Fruit fly (Drosophila melanogaster) whole organism, embryonic: ENCODE data around the gene Sdic1.

Experiments used
- Ada2b ChIP-seq: fragments of 200-800 bp; sonication (Bioruptor generic); IDR thresholded peaks from 2 replicates; pipeline ENCODE4 v1.3.6; 2022; ENCODE audit warnings: missing biosample characterization, missing genetic modification characterization
- Antp ChIP-seq: fragments of 200-800 bp; sonication (Bioruptor generic); optimal IDR thresholded peaks from 3 replicates; lab custom pipeline; 2016; ENCODE audit warnings: missing biosample characterization, missing genetic modification characterization
- Atf6 ChIP-seq: fragments of 200-800 bp; sonication (Bioruptor generic); IDR thresholded peaks from 2 replicates; pipeline ENCODE4 v1.3.6; 2022; ENCODE audit warnings: missing biosample characterization, missing genetic modification characterization
- CG11560 ChIP-seq: fragments of 200-800 bp; sonication (Bioruptor generic); IDR thresholded peaks from 3 replicates; pipeline ENCODE4 v1.3.6; 2022; ENCODE audit warnings: missing biosample characterization, missing genetic modification characterization
- CG14014 ChIP-seq: fragments of 200-800 bp; sonication (Bioruptor generic); IDR thresholded peaks from 2 replicates; pipeline ENCODE4 v1.3.6; 2022; ENCODE audit warnings: missing biosample characterization, missing genetic modification characterization
- CG14860 ChIP-seq: fragments of 200-800 bp; sonication (Bioruptor generic); IDR thresholded peaks from 3 replicates; pipeline ENCODE4 v1.3.6; 2022; ENCODE audit warnings: missing biosample characterization, missing genetic modification characterization; ENCODE audit not compliant: partially characterized antibody
- CG15011 ChIP-seq: fragments of 200-800 bp; sonication (Bioruptor generic); optimal IDR thresholded peaks from 3 replicates; lab custom pipeline; 2018; ENCODE audit warnings: missing biosample characterization, mild to moderate bottlenecking, missing genetic modification characterization
- CG17186 ChIP-seq: fragments of 200-800 bp; sonication (Bioruptor generic); optimal IDR thresholded peaks from 3 replicates; lab custom pipeline; 2017; ENCODE audit warnings: missing biosample characterization, missing genetic modification reagents, missing genetic modification characterization
- CG17802 ChIP-seq: fragments of 200-800 bp; sonication (Bioruptor generic); optimal IDR thresholded peaks from 2 replicates; lab custom pipeline; 2018; ENCODE audit warnings: missing biosample characterization, mild to moderate bottlenecking, missing genetic modification characterization, moderate library complexity
- CG18262 ChIP-seq: fragments of 200-800 bp; optimal IDR thresholded peaks from 3 replicates; lab custom pipeline; 2019; ENCODE audit warnings: missing biosample characterization, mild to moderate bottlenecking, missing genetic modification characterization, moderate library complexity
- CG2129 ChIP-seq: fragments of 200-800 bp; sonication (Bioruptor generic); IDR thresholded peaks from 2 replicates; pipeline ENCODE4 v1.3.6; 2022; ENCODE audit warnings: missing biosample characterization, missing genetic modification characterization; ENCODE audit not compliant: partially characterized antibody
- CG2202 ChIP-seq: fragments of 200-800 bp; sonication (Bioruptor generic); optimal IDR thresholded peaks from 2 replicates; lab custom pipeline; 2018; ENCODE audit warnings: missing biosample characterization, mild to moderate bottlenecking, missing genetic modification characterization
- CG2875 ChIP-seq: fragments of 200-800 bp; sonication (Bioruptor generic); optimal IDR thresholded peaks from 2 replicates; lab custom pipeline; 2017; ENCODE audit warnings: missing biosample characterization, mild to moderate bottlenecking, missing genetic modification characterization, missing genetic modification reagents
- CG34224 ChIP-seq: fragments of 200-800 bp; sonication (Bioruptor generic); IDR thresholded peaks from 3 replicates; pipeline ENCODE4 v1.3.6; 2022; ENCODE audit warnings: missing biosample characterization, missing genetic modification characterization; ENCODE audit not compliant: partially characterized antibody
- CG4424 ChIP-seq: fragments of 200-800 bp; sonication (Bioruptor generic); optimal IDR thresholded peaks from 3 replicates; lab custom pipeline; 2016; ENCODE audit warnings: missing biosample characterization, missing genetic modification characterization
- CG5953 ChIP-seq: fragments of 200-800 bp; sonication (Bioruptor generic); IDR thresholded peaks from 2 replicates; pipeline ENCODE4 v1.3.6; 2022; ENCODE audit warnings: missing biosample characterization, missing genetic modification characterization
- CG6272 ChIP-seq: fragments of 200-800 bp; sonication (Bioruptor generic); IDR thresholded peaks from 2 replicates; pipeline ENCODE4 v1.3.6; 2022; ENCODE audit warnings: missing biosample characterization, missing genetic modification characterization
- Chrac-16 ChIP-seq: fragments of 200-800 bp; sonication (Bioruptor generic); optimal IDR thresholded peaks from 3 replicates; lab custom pipeline; 2016; ENCODE audit warnings: missing biosample characterization, missing genetic modification characterization
- D19A ChIP-seq: fragments of 200-800 bp; optimal IDR thresholded peaks from 3 replicates; lab custom pipeline; 2019; ENCODE audit warnings: missing biosample characterization, mild to moderate bottlenecking, missing genetic modification characterization, moderate library complexity
- Dip2 ChIP-seq: fragments of 200-800 bp; sonication (Bioruptor generic); IDR thresholded peaks from 2 replicates; pipeline ENCODE4 v1.3.6; 2022; ENCODE audit warnings: missing biosample characterization, missing genetic modification characterization
- Dll ChIP-seq: fragments of 200-800 bp; sonication (Bioruptor generic); IDR thresholded peaks from 4 replicates; pipeline ENCODE4 v1.3.6; 2022; ENCODE audit warnings: missing biosample characterization, missing genetic modification characterization; ENCODE audit not compliant: partially characterized antibody
- Fer3 ChIP-seq: fragments of 200-800 bp; sonication (Bioruptor generic); optimal IDR thresholded peaks from 2 replicates; lab custom pipeline; 2018; ENCODE audit warnings: missing biosample characterization, mild to moderate bottlenecking, missing genetic modification characterization, moderate library complexity
- HLH54F ChIP-seq: fragments of 200-800 bp; sonication (Bioruptor generic); optimal IDR thresholded peaks from 3 replicates; lab custom pipeline; 2016; ENCODE audit warnings: missing biosample characterization, missing genetic modification characterization
- Hey ChIP-seq: fragments of 200-800 bp; sonication (Bioruptor generic); optimal IDR thresholded peaks from 3 replicates; lab custom pipeline; 2018; ENCODE audit warnings: missing biosample characterization, mild to moderate bottlenecking, missing genetic modification characterization
- Hmr ChIP-seq: fragments of 200-800 bp; sonication (Bioruptor generic); optimal IDR thresholded peaks from 3 replicates; lab custom pipeline; 2017; ENCODE audit warnings: mild to moderate bottlenecking, missing biosample characterization, missing genetic modification reagents, missing genetic modification characterization
- Hr3 ChIP-seq: fragments of 200-800 bp; sonication (Bioruptor generic); optimal IDR thresholded peaks from 3 replicates; lab custom pipeline; 2016; ENCODE audit warnings: missing biosample characterization, missing genetic modification characterization
- NFAT ChIP-seq: fragments of 200-800 bp; sonication (Bioruptor generic); IDR thresholded peaks from 2 replicates; pipeline ENCODE4 v1.3.6; 2022; ENCODE audit warnings: missing biosample characterization, missing genetic modification characterization
- Nf-YA ChIP-seq: fragments of 200-800 bp; sonication (Bioruptor generic); IDR thresholded peaks from 2 replicates; pipeline ENCODE4 v1.3.6; 2022; ENCODE audit warnings: missing biosample characterization, missing genetic modification characterization
- Nf-YC ChIP-seq: fragments of 200-800 bp; optimal IDR thresholded peaks from 3 replicates; lab custom pipeline; 2019; ENCODE audit warnings: missing biosample characterization, mild to moderate bottlenecking, missing genetic modification characterization, moderate library complexity
- Opbp ChIP-seq: fragments of 200-800 bp; sonication (Bioruptor generic); IDR thresholded peaks from 3 replicates; pipeline ENCODE4 v1.3.6; 2022; ENCODE audit warnings: missing biosample characterization, missing genetic modification characterization; ENCODE audit not compliant: partially characterized antibody
- Scr ChIP-seq: fragments of 200-800 bp; sonication (Bioruptor generic); IDR thresholded peaks from 2 replicates; pipeline ENCODE4 v1.3.6; 2022; ENCODE audit warnings: missing biosample characterization, missing genetic modification characterization; ENCODE audit not compliant: partially characterized antibody
- Side ChIP-seq: fragments of 200-800 bp; sonication (Bioruptor generic); optimal IDR thresholded peaks from 2 replicates; lab custom pipeline; 2016; ENCODE audit warnings: missing biosample characterization, missing genetic modification characterization
- YL-1 ChIP-seq: fragments of 200-800 bp; sonication (Bioruptor generic); optimal IDR thresholded peaks from 3 replicates; lab custom pipeline; 2017; ENCODE audit warnings: missing biosample characterization, mild to moderate bottlenecking, missing genetic modification characterization
- ac ChIP-seq: fragments of 200-800 bp; sonication (Bioruptor generic); optimal IDR thresholded peaks from 3 replicates; lab custom pipeline; 2017; ENCODE audit warnings: missing biosample characterization, mild to moderate bottlenecking, missing genetic modification characterization
- ci ChIP-seq: fragments of 200-800 bp; sonication (Bioruptor generic); IDR thresholded peaks from 3 replicates; pipeline ENCODE4 v1.3.6; 2022; ENCODE audit warnings: missing biosample characterization, missing genetic modification characterization
- dati ChIP-seq: fragments of 200-800 bp; sonication (Bioruptor generic); IDR thresholded peaks from 2 replicates; pipeline ENCODE4 v1.3.6; 2022; ENCODE audit warnings: missing biosample characterization, missing genetic modification characterization
- disco-r ChIP-seq: fragments of 200-800 bp; sonication (Bioruptor generic); optimal IDR thresholded peaks from 2 replicates; lab custom pipeline; 2016; ENCODE audit warnings: missing biosample characterization, missing genetic modification characterization
- fd96Cb ChIP-seq: fragments of 200-800 bp; sonication (Bioruptor generic); optimal IDR thresholded peaks from 2 replicates; lab custom pipeline; 2018; ENCODE audit warnings: missing biosample characterization, mild to moderate bottlenecking, missing genetic modification characterization, moderate library complexity
- h ChIP-seq: fragments of >200 bp; optimal IDR thresholded peaks from 2 replicates; lab custom pipeline; 2017
- hb ChIP-seq: fragments of 200-800 bp; sonication (Bioruptor generic); IDR thresholded peaks from 3 replicates; pipeline ENCODE4 v1.3.6; 2022; ENCODE audit warnings: missing biosample characterization, missing genetic modification characterization; ENCODE audit not compliant: partially characterized antibody
- hbn ChIP-seq: fragments of 200-800 bp; sonication (Bioruptor generic); IDR thresholded peaks from 2 replicates; pipeline ENCODE4 v1.3.6; 2022; ENCODE audit warnings: missing biosample characterization, missing genetic modification characterization; ENCODE audit not compliant: partially characterized antibody
- luna ChIP-seq: fragments of 200-800 bp; sonication (Bioruptor generic); optimal IDR thresholded peaks from 2 replicates; lab custom pipeline; 2016; ENCODE audit warnings: missing biosample characterization, missing genetic modification characterization
- nom ChIP-seq: fragments of 200-800 bp; sonication (Bioruptor generic); optimal IDR thresholded peaks from 2 replicates; lab custom pipeline; 2017; ENCODE audit warnings: missing biosample characterization, missing genetic modification characterization, mild to moderate bottlenecking, moderate library complexity, missing genetic modification reagents
- odd ChIP-seq: fragments of 200-800 bp; sonication (Bioruptor generic); optimal IDR thresholded peaks from 2 replicates; lab custom pipeline; 2017; ENCODE audit warnings: missing biosample characterization, mild to moderate bottlenecking, missing genetic modification characterization
- salm ChIP-seq: fragments of 200-800 bp; sonication (Bioruptor generic); optimal IDR thresholded peaks from 2 replicates; lab custom pipeline; 2018; ENCODE audit warnings: missing biosample characterization, mild to moderate bottlenecking, missing genetic modification characterization
- sc ChIP-seq, 3 experiments: fragments of >200 bp in 2 of 3; fragments of 200-800 bp in 1 of 3; sonication (Bioruptor generic) in 1 of 3; optimal IDR thresholded peaks; 2 replicates in 2 of 3; 3 replicates in 1 of 3; lab custom pipeline; 2017; ENCODE audit warnings: mild to moderate bottlenecking in 1 of 3, missing biosample characterization in 1 of 3, missing genetic modification characterization in 1 of 3, missing genetic modification reagents in 1 of 3
- shn ChIP-seq: fragments of 200-800 bp; sonication (Bioruptor generic); optimal IDR thresholded peaks from 3 replicates; lab custom pipeline; 2016; ENCODE audit warnings: missing biosample characterization, missing genetic modification characterization
- sqz ChIP-seq: fragments of 200-800 bp; sonication (Bioruptor generic); optimal IDR thresholded peaks from 3 replicates; lab custom pipeline; 2018; ENCODE audit warnings: missing biosample characterization, mild to moderate bottlenecking, missing genetic modification characterization
- sug ChIP-seq: fragments of 200-800 bp; optimal IDR thresholded peaks from 2 replicates; lab custom pipeline; 2019; ENCODE audit warnings: missing biosample characterization, mild to moderate bottlenecking, missing genetic modification characterization, moderate library complexity
- ttk ChIP-seq: fragments of 200-800 bp; sonication (Bioruptor generic); IDR thresholded peaks from 2 replicates; pipeline ENCODE4 v2.1.2; 2022; ENCODE audit warnings: missing biosample characterization, missing genetic modification characterization

The Sdic1 gene

DNA sequence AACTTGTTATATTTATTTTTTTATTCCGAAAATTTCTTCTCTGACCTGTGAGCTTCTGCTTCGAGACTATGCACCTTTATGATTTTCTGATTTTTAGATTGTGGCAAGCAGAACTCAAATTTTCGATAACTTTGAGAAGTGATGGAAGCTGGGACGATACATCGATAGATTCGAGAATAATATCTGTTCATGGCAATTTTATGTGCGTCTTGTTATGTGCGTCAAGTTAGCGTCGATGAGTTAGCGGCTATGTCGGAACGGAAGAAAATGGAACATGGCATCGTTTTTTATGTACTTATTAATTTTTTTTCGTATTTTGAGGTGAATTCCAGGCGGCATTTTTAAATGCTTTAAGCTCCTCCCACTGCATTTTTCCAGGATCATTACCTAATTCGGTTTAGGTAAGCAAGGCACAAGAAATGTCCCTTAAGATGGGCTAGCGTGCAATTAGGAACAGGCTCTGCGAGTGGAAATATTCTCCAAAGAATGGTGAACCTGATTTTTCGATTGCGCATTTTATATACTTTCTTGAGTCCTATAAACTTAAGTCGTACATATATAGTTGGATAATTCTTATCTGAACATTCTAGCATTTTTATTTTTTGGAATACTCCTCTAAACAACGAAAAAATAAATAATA, 12.5 kb downstream of the Sdic1 start, which contains the start of gene Phf7 (continued):
- peak; percentile 48 for TF ChIP-seq CG17186 (GFP tag; lab: Kevin White, UChicago)
- no peak for TF ChIP-seq CG6272 (GFP tag; lab: Robert Waterston, UW)
- TF ChIP-seq sug, result no peak
- TF ChIP-seq luna (GFP tag; lab: Kevin White, UChicago), result no peak
- TF ChIP-seq Atf6 (GFP tag; lab: Robert Waterston, UW), result no peak
- no peak for TF ChIP-seq CG5953 (GFP tag; lab: Robert Waterston, UW)
- TF ChIP-seq ttk, result no peak
- TF ChIP-seq dati (GFP tag; lab: Robert Waterston, UW), result no peak
- no peak for TF ChIP-seq HLH54F (GFP tag; lab: Kevin White, UChicago)
- peak; percentile 66; the same call in 3 of the 4 replicates for TF ChIP-seq Dll
- peak; percentile 47; the same call in 1 of the 3 replicates for TF ChIP-seq CG34224
- peak; percentile 65 for TF ChIP-seq hb
- TF ChIP-seq Nf-YC, result no peak
- no peak for TF ChIP-seq CG2875 (GFP tag; lab: Kevin White, UChicago)
- TF ChIP-seq Hr3, result no peak
- no peak for TF ChIP-seq salm (tag; lab: Kevin White, UChicago)
- no peak for TF ChIP-seq D19A
- TF ChIP-seq Side, result no peak
- peak; percentile 73 for TF ChIP-seq Scr (GFP tag; lab: Robert Waterston, UW)
- no peak for TF ChIP-seq Dip2 (GFP tag; lab: Robert Waterston, UW)
- no peak for TF ChIP-seq Ada2b (GFP tag; lab: Robert Waterston, UW)
- TF ChIP-seq Nf-YA (GFP tag; lab: Robert Waterston, UW), result no peak
- TF ChIP-seq CG18262 (tag; lab: Kevin White, UChicago), result no peak
- no peak for TF ChIP-seq nom (GFP tag; lab: Kevin White, UChicago)
- TF ChIP-seq CG17802, result peak; percentile 49
- no peak for TF ChIP-seq Hey (tag; lab: Kevin White, UChicago)
- TF ChIP-seq disco-r (GFP tag; lab: Kevin White, UChicago), result no peak
- TF ChIP-seq CG4424 (GFP tag; lab: Kevin White, UChicago), result no peak
- peak; percentile 62 for TF ChIP-seq sqz (GFP tag; lab: Kevin White, UChicago)
- TF ChIP-seq CG15011 (GFP tag; lab: Kevin White, UChicago), result no peak
- 0 out of 2 replicates have a peak, but pooled peaks have one; percentile 19 for TF ChIP-seq CG2129 (GFP tag; lab: Robert Waterston, UW)
- no peak for TF ChIP-seq sc (optimal IDR thresholded peaks at IDR 0.05; lab: Kevin White, UChicago)
- no peak for TF ChIP-seq sc (GFP tag; optimal IDR thresholded peaks at IDR 0.05; lab: Kevin White, UChicago)
- TF ChIP-seq Opbp, result peak; percentile 82
- no peak for TF ChIP-seq Fer3 (tag; lab: Kevin White, UChicago)
- TF ChIP-seq YL-1 (GFP tag; lab: Kevin White, UChicago), result no peak
- no peak for TF ChIP-seq Antp (GFP tag; lab: Kevin White, UChicago)
- no peak for TF ChIP-seq CG11560 (tag; lab: Robert Waterston, UW)
- TF ChIP-seq shn, result no peak
- peak; percentile 58 for TF ChIP-seq hbn
- no peak for TF ChIP-seq NFAT (GFP tag; lab: Robert Waterston, UW)
- TF ChIP-seq Chrac-16 (GFP tag; lab: Kevin White, UChicago), result no peak
- no peak for TF ChIP-seq h (lab: Kevin White, UChicago)
- no peak for TF ChIP-seq ci (GFP tag; lab: Robert Waterston, UW)
- TF ChIP-seq CG14860 (GFP tag; lab: Robert Waterston, UW), result peak; percentile 56; the same call in 2 of the 3 replicates
- TF ChIP-seq odd (GFP tag; lab: Kevin White, UChicago), result no peak
- TF ChIP-seq ac (GFP tag; lab: Kevin White, UChicago), result no peak
- TF ChIP-seq CG2202 (tag; lab: Kevin White, UChicago), result no peak
- TF ChIP-seq Hmr (GFP tag; lab: Kevin White, UChicago), result no peak
- no peak for TF ChIP-seq fd96Cb (tag; lab: Kevin White, UChicago)
- TF ChIP-seq CG14014 (GFP tag; lab: Robert Waterston, UW), result no peak
